In the genomic region with DNA sequence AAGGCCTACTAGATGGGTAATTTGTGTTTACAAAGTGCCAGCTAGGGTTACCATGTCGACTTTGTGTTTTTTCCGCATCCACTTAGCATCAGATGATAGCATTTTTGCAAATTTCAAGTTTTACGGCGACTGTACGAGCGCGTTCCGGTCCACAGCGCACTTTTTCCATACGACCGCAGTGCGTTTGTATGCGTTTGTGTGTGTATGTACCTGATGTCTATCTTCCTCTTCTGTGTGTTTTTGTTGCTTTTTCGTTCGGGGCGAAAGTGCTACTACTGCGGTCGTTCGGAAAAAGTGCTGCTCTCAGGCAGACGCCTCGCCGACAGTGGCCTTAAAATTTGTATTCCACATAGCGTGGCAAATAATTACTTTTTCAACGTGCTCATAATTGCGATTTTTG, we compare ENCODE assay signal across 5 fruit fly cellular contexts.
A peak's percentile ranks its signal among the peaks of the same experiment; 100 is the strongest.
TF ChIP-seq lines count a peak whose summit lies in the region.

No protein-coding gene starts in this region.

- TF ChIP-seq CTCF in whole organism, embryonic (GFP tag; optimal IDR thresholded peaks at IDR 0.05; lab: Kevin White, UChicago) = no peak

TF ChIP-seq in whole organism, adult, 20 proteins besides CTCF, POLR2A, EP300 and RAD21:
- TF ChIP-seq Crg-1 (GFP tag; optimal IDR thresholded peaks at IDR 0.05; lab: Kevin White, UChicago) (no peak), kay (GFP tag; lab: Kevin White, UChicago; ENCODE audit: borderline replicate concordance) (no peak), bab1 (GFP tag; optimal IDR thresholded peaks at IDR 0.05; lab: Kevin White, UChicago) (no peak), pad (GFP tag; optimal IDR thresholded peaks at IDR 0.05; lab: Kevin White, UChicago) (no peak), toe (GFP tag; optimal IDR thresholded peaks at IDR 0.05; lab: Kevin White, UChicago) (no peak), cic (GFP tag; optimal IDR thresholded peaks at IDR 0.05; lab: Kevin White, UChicago) (peak; percentile 10), Clk (GFP tag; optimal IDR thresholded peaks at IDR 0.05; lab: Kevin White, UChicago) (no peak), CG11617 (GFP tag; optimal IDR thresholded peaks at IDR 0.05; lab: Kevin White, UChicago) (no peak), Mnt (GFP tag; optimal IDR thresholded peaks at IDR 0.05; lab: Kevin White, UChicago) (peak; percentile 12)

TF ChIP-seq in whole organism, embryonic, 481 proteins besides CTCF, POLR2A, EP300 and RAD21 (continues in another document):
- TF ChIP-seq Oli (tag; optimal IDR thresholded peaks at IDR 0.05; lab: Kevin White, UChicago) = no peak
- 0 out of 2 replicates have a peak, but pooled peaks have one; percentile 14 for TF ChIP-seq tna (GFP tag; IDR thresholded peaks at IDR 0.05; lab: Robert Waterston, UW; ENCODE audit: partially characterized antibody)
- peak; percentile 65 for TF ChIP-seq rib (GFP tag; IDR thresholded peaks at IDR 0.05; lab: Robert Waterston, UW)
- peak; percentile 7; the same call in 1 of the 2 replicates for TF ChIP-seq stc (GFP tag; IDR thresholded peaks at IDR 0.05; lab: Robert Waterston, UW)
- no peak for TF ChIP-seq CG4854 (GFP tag; optimal IDR thresholded peaks at IDR 0.05; lab: Kevin White, UChicago)
- no peak for TF ChIP-seq dmrt99B (tag; optimal IDR thresholded peaks at IDR 0.05; lab: Kevin White, UChicago)
- no peak for TF ChIP-seq BEAF-32 (GFP tag; optimal IDR thresholded peaks at IDR 0.05; lab: Kevin White, UChicago)
- no peak for TF ChIP-seq Poxn (GFP tag; IDR thresholded peaks at IDR 0.05; lab: Robert Waterston, UW)
- TF ChIP-seq her (GFP tag; optimal IDR thresholded peaks at IDR 0.05; lab: Kevin White, UChicago) = no peak
- TF ChIP-seq run (tag; optimal IDR thresholded peaks at IDR 0.05; lab: Kevin White, UChicago) = no peak
- TF ChIP-seq tap (tag; optimal IDR thresholded peaks at IDR 0.05; lab: Kevin White, UChicago) = no peak
- TF ChIP-seq Gsc (GFP tag; IDR thresholded peaks at IDR 0.05; lab: Robert Waterston, UW) = no peak
- no peak for TF ChIP-seq zfh1 (GFP tag; IDR thresholded peaks at IDR 0.05; lab: Robert Waterston, UW)
- no peak for TF ChIP-seq CG9876 (GFP tag; optimal IDR thresholded peaks at IDR 0.05; lab: Kevin White, UChicago)
- TF ChIP-seq CrebB (tag; optimal IDR thresholded peaks at IDR 0.05; lab: Kevin White, UChicago) = no peak
- no peak for TF ChIP-seq CG1602 (GFP tag; optimal IDR thresholded peaks at IDR 0.05; lab: Kevin White, UChicago)
- TF ChIP-seq CG13287 (GFP tag; IDR thresholded peaks at IDR 0.05; lab: Robert Waterston, UW; ENCODE audit: partially characterized antibody) = peak; percentile 35; the same call in 1 of the 2 replicates
- TF ChIP-seq CG14667 (GFP tag; IDR thresholded peaks at IDR 0.05; lab: Robert Waterston, UW) = no peak
- TF ChIP-seq CG10959 (GFP tag; IDR thresholded peaks at IDR 0.05; lab: Robert Waterston, UW) = no peak

TF ChIP-seq in whole organism, prepupa, 60 proteins besides CTCF, POLR2A, EP300 and RAD21:
- TF ChIP-seq dsx (GFP tag; optimal IDR thresholded peaks at IDR 0.05; lab: Kevin White, UChicago; ENCODE audit: poor library complexity, severe bottlenecking) = peak; percentile 8
- TF ChIP-seq CG7368 (GFP tag; optimal IDR thresholded peaks at IDR 0.05; lab: Kevin White, UChicago) = no peak
- TF ChIP-seq ss (GFP tag; optimal IDR thresholded peaks at IDR 0.05; lab: Kevin White, UChicago) = peak; percentile 3 to 16
- TF ChIP-seq svp (GFP tag; lab: Kevin White, UChicago) = peak; percentile 49
- TF ChIP-seq Lpt (GFP tag; optimal IDR thresholded peaks at IDR 0.05; lab: Kevin White, UChicago) = no peak
- no peak for TF ChIP-seq CG10669 (GFP tag; optimal IDR thresholded peaks at IDR 0.05; lab: Kevin White, UChicago)
- no peak for TF ChIP-seq Ets21C (GFP tag; optimal IDR thresholded peaks at IDR 0.05; lab: Kevin White, UChicago)
- peak; percentile 90 for TF ChIP-seq Blimp-1 (GFP tag; optimal IDR thresholded peaks at IDR 0.05; lab: Kevin White, UChicago)
- peak; percentile 4 for TF ChIP-seq CG6808 (GFP tag; optimal IDR thresholded peaks at IDR 0.05; lab: Kevin White, UChicago)
- no peak for TF ChIP-seq Gug (GFP tag; IDR thresholded peaks at IDR 0.05; lab: Robert Waterston, UW)
- 0 out of 3 replicates have a peak, but pooled peaks have one; percentile 6 for TF ChIP-seq eg (GFP tag; IDR thresholded peaks at IDR 0.05; lab: Robert Waterston, UW)
- peak; percentile 46; the same call in 1 of the 2 replicates for TF ChIP-seq CG15336 (GFP tag; IDR thresholded peaks at IDR 0.05; lab: Robert Waterston, UW)
- no peak for TF ChIP-seq CG10631 (GFP tag; optimal IDR thresholded peaks at IDR 0.05; lab: Kevin White, UChicago)
- TF ChIP-seq CG11294 (GFP tag; IDR thresholded peaks at IDR 0.05; lab: Robert Waterston, UW) = no peak

TF ChIP-seq in whole organism, pupa, 21 proteins besides CTCF, POLR2A, EP300 and RAD21:
- TF ChIP-seq CG10348 (GFP tag; IDR thresholded peaks at IDR 0.05; lab: Robert Waterston, UW) (no peak), CG14655 (GFP tag; optimal IDR thresholded peaks at IDR 0.05; lab: Kevin White, UChicago) (no peak), CG8159 (tag; optimal IDR thresholded peaks at IDR 0.05; lab: Kevin White, UChicago) (no peak), CG32121 (GFP tag; IDR thresholded peaks at IDR 0.05; lab: Robert Waterston, UW) (0 out of 2 replicates have a peak, but pooled peaks have one; percentile 31), CG13204 (GFP tag; optimal IDR thresholded peaks at IDR 0.05; lab: Kevin White, UChicago) (peak; percentile 7), fd96Ca (GFP tag; IDR thresholded peaks at IDR 0.05; lab: Robert Waterston, UW) (peak; percentile 49; the same call in 2 of the 3 replicates), gl (tag; optimal IDR thresholded peaks at IDR 0.05; lab: Kevin White, UChicago) (peak; percentile 31), CG8301 (tag; optimal IDR thresholded peaks at IDR 0.05; lab: Kevin White, UChicago) (peak; percentile 24), CG34367 (tag; optimal IDR thresholded peaks at IDR 0.05; lab: Kevin White, UChicago) (no peak), rn (GFP tag; IDR thresholded peaks at IDR 0.05; lab: Robert Waterston, UW) (no peak), EcR (GFP tag; optimal IDR thresholded peaks at IDR 0.05; lab: Kevin White, UChicago) (no peak), CG12605 (GFP tag; IDR thresholded peaks at IDR 0.05; lab: Robert Waterston, UW) (no peak)

TF ChIP-seq in whole organism, wandering third instar larva, 38 proteins besides CTCF, POLR2A, EP300 and RAD21:
- TF ChIP-seq Jra (GFP tag; optimal IDR thresholded peaks at IDR 0.05; lab: Kevin White, UChicago) (no peak), Rel (GFP tag; optimal IDR thresholded peaks at IDR 0.05; lab: Kevin White, UChicago) (no peak), Rel (tag; optimal IDR thresholded peaks at IDR 0.05; lab: Kevin White, UChicago) (peak; percentile 9), HLH106 (tag; optimal IDR thresholded peaks at IDR 0.05; lab: Kevin White, UChicago) (no peak), Abd-B (GFP tag; optimal IDR thresholded peaks at IDR 0.05; lab: Kevin White, UChicago) (no peak), brk (GFP tag; optimal IDR thresholded peaks at IDR 0.05; lab: Kevin White, UChicago) (no peak), Hr83 (GFP tag; optimal IDR thresholded peaks at IDR 0.05; lab: Kevin White, UChicago; ENCODE audit: poor library complexity, severe bottlenecking) (no peak), woc (GFP tag; optimal IDR thresholded peaks at IDR 0.05; lab: Kevin White, UChicago) (no peak), CG32264 (GFP tag; optimal IDR thresholded peaks at IDR 0.05; lab: Kevin White, UChicago) (no peak), Myc (optimal IDR thresholded peaks at IDR 0.05; lab: Kevin White, UChicago) (no peak), Dif (GFP tag; optimal IDR thresholded peaks at IDR 0.05; lab: Kevin White, UChicago; ENCODE audit: partially characterized antibody) (peak; percentile 43), psq (GFP tag; optimal IDR thresholded peaks at IDR 0.05; lab: Kevin White, UChicago) (no peak), pan (optimal IDR thresholded peaks at IDR 0.05; lab: Kevin White, UChicago) (no peak), Vsx2 (GFP tag; optimal IDR thresholded peaks at IDR 0.05; lab: Kevin White, UChicago; ENCODE audit: partially characterized antibody) (no peak), sage (GFP tag; optimal IDR thresholded peaks at IDR 0.05; lab: Kevin White, UChicago) (no peak)
